Worm (Caenorhabditis elegans) whole organism, L4 larva: ENCODE data around the gene sms-2.

Source experiments
- D1046.2 ChIP-seq: fragments of 200-800 bp; sonication (Bioruptor generic); IDR thresholded peaks from 2 replicates; pipeline ENCODE4 v1.3.6; 2022; ENCODE audit warnings: missing genetic modification characterization, missing compliant biosample characterization
- F10B5.3 ChIP-seq: sonication (generic microtip); optimal IDR thresholded peaks from 2 replicates; lab custom pipeline; 2016; ENCODE audit warnings: mild to moderate bottlenecking, missing genetic modification characterization, missing compliant biosample characterization
- F26F4.8 ChIP-seq: fragments of 200-800 bp; sonication (Bioruptor generic); conservative IDR thresholded peaks from 2 replicates; pipeline ENCODE4 v1.3.6; 2022; ENCODE audit warnings: missing genetic modification characterization, missing compliant biosample characterization
- F44E2.7 ChIP-seq: fragments of 200-800 bp; sonication (Bioruptor generic); IDR thresholded peaks from 2 replicates; pipeline ENCODE4 v2.1.2; 2022; ENCODE audit warnings: missing genetic modification characterization, missing compliant biosample characterization
- T26A8.4 ChIP-seq: fragments of 200-800 bp; sonication (Bioruptor generic); IDR thresholded peaks from 2 replicates; pipeline ENCODE4 v1.3.6; 2022; ENCODE audit warnings: missing genetic modification characterization, missing compliant biosample characterization
- ZK337.2 ChIP-seq: fragments of 200-800 bp; sonication (Bioruptor generic); IDR thresholded peaks from 2 replicates; pipeline ENCODE4 v1.3.6; 2022; ENCODE audit warnings: missing genetic modification reagents, missing genetic modification characterization, missing compliant biosample characterization
- aha-1 ChIP-seq: fragments of 150-350 bp; peaks from one replicate; lab custom pipeline; 2014; ENCODE audit warnings: missing biosample characterization, missing genetic modification characterization
- ceh-20 ChIP-seq: fragments of 200-800 bp; sonication (Bioruptor generic); IDR thresholded peaks from 2 replicates; pipeline ENCODE4 v1.3.6; 2022; ENCODE audit warnings: missing genetic modification reagents, missing genetic modification characterization, missing compliant biosample characterization
- ceh-32 ChIP-seq: sonication (generic microtip); optimal IDR thresholded peaks from 2 replicates; lab custom pipeline; 2016; ENCODE audit warnings: mild to moderate bottlenecking, missing genetic modification characterization, missing compliant biosample characterization; ENCODE audit not compliant: poor library complexity
- ceh-62 ChIP-seq: sonication (generic microtip); optimal IDR thresholded peaks from 2 replicates; lab custom pipeline; 2017; ENCODE audit warnings: missing biosample characterization, missing genetic modification characterization
- ceh-82 ChIP-seq: sonication (generic microtip); optimal IDR thresholded peaks from 2 replicates; lab custom pipeline; 2017; ENCODE audit warnings: missing biosample characterization, missing genetic modification characterization
- ces-1 ChIP-seq: fragments of 150-350 bp; sonication (generic microtip); optimal IDR thresholded peaks from 4 replicates; lab custom pipeline; 2014; ENCODE audit warnings: missing biosample characterization, missing genetic modification reagents, missing genetic modification characterization
- ctbp-1 ChIP-seq: fragments of 200-800 bp; sonication (Bioruptor generic); IDR thresholded peaks from 2 replicates; pipeline ENCODE4 v1.3.6; 2022; ENCODE audit warnings: missing genetic modification reagents, missing genetic modification characterization, missing compliant biosample characterization
- daf-8 ChIP-seq: fragments of 200-800 bp; sonication (Bioruptor generic); IDR thresholded peaks from 2 replicates; pipeline ENCODE4 v1.3.6; 2022; ENCODE audit warnings: missing genetic modification characterization, missing compliant biosample characterization
- dmd-6 ChIP-seq: fragments of 200-800 bp; sonication (Bioruptor generic); IDR thresholded peaks from 2 replicates; pipeline ENCODE4 v1.3.6; 2022; ENCODE audit warnings: missing genetic modification reagents, missing genetic modification characterization, missing compliant biosample characterization
- dmd-8 ChIP-seq: fragments of 200-800 bp; sonication (Bioruptor generic); IDR thresholded peaks from 2 replicates; pipeline ENCODE4 v1.3.6; 2022; ENCODE audit warnings: missing genetic modification characterization, missing compliant biosample characterization
- dpl-1 ChIP-seq: fragments of 150-350 bp; optimal IDR thresholded peaks from 2 replicates; lab custom pipeline; 2014; ENCODE audit warnings: missing biosample characterization, missing genetic modification reagents, missing genetic modification characterization
- fos-1 ChIP-seq: fragments of 150-350 bp; optimal IDR thresholded peaks from 2 replicates; lab custom pipeline; 2014; ENCODE audit warnings: missing biosample characterization, missing genetic modification characterization
- gei-8 ChIP-seq: fragments of 200-800 bp; sonication (Bioruptor generic); optimal IDR thresholded peaks from 2 replicates; lab custom pipeline; 2018; ENCODE audit warnings: mild to moderate bottlenecking, missing genetic modification characterization, missing compliant biosample characterization
- hif-1 ChIP-seq, 2 experiments: sonication (generic microtip); optimal IDR thresholded peaks; 2 replicates each; lab custom pipeline; 2016 to 2017; ENCODE audit warnings: missing compliant biosample characterization in 2 of 2, missing genetic modification characterization in 2 of 2, missing genetic modification reagents in 2 of 2, missing genotype in 2 of 2, mild to moderate bottlenecking in 1 of 2
- hlh-11 ChIP-seq: fragments of 200-800 bp; sonication (Bioruptor generic); optimal IDR thresholded peaks from 2 replicates; lab custom pipeline; 2018; ENCODE audit warnings: mild to moderate bottlenecking, missing genetic modification characterization, missing compliant biosample characterization
- hmg-1.1 ChIP-seq: fragments of 200-800 bp; sonication (Bioruptor generic); IDR thresholded peaks from 2 replicates; pipeline ENCODE4 v1.3.6; 2022; ENCODE audit warnings: missing genetic modification reagents, missing genetic modification characterization, missing compliant biosample characterization
- lin-1 ChIP-seq: fragments of 200-800 bp; sonication (Bioruptor generic); IDR thresholded peaks from 2 replicates; pipeline ENCODE4 v1.3.6; 2022; ENCODE audit warnings: missing genetic modification reagents, missing genetic modification characterization, missing compliant biosample characterization
- lin-15B ChIP-seq: fragments of 150-350 bp; sonication (generic microtip); optimal IDR thresholded peaks from 3 replicates; lab custom pipeline; 2014; ENCODE audit warnings: missing biosample characterization, missing genetic modification characterization
- lin-29 ChIP-seq: fragments of 200-800 bp; sonication (Bioruptor generic); IDR thresholded peaks from 2 replicates; pipeline ENCODE4 v1.3.6; 2022; ENCODE audit warnings: missing genetic modification reagents, missing genetic modification characterization, missing compliant biosample characterization
- lin-38 ChIP-seq: fragments of 200-800 bp; sonication (Bioruptor generic); IDR thresholded peaks from 2 replicates; pipeline ENCODE4 v1.3.6; 2022; ENCODE audit warnings: missing genetic modification reagents, missing genetic modification characterization, missing compliant biosample characterization
- lin-39 ChIP-seq: fragments of 150-350 bp; optimal IDR thresholded peaks from 2 replicates; lab custom pipeline; 2014; ENCODE audit warnings: missing biosample characterization, missing genetic modification reagents, missing genetic modification characterization
- lir-3 ChIP-seq: sonication (generic microtip); optimal IDR thresholded peaks from 2 replicates; lab custom pipeline; 2016; ENCODE audit warnings: mild to moderate bottlenecking, missing genetic modification characterization, missing compliant biosample characterization
- madf-5 ChIP-seq, 2 experiments: fragments of 200-800 bp; sonication (Bioruptor generic); IDR thresholded peaks; 2 replicates each; pipeline ENCODE4 v1.3.6; 2022; ENCODE audit warnings: missing compliant biosample characterization in 2 of 2, missing genetic modification characterization in 2 of 2
- mdl-1 ChIP-seq, 2 experiments: fragments of 150-350 bp in 1 of 2; sonication (generic microtip) in 1 of 2; optimal IDR thresholded peaks; 2 replicates each; lab custom pipeline; 2014 to 2017; ENCODE audit warnings: missing biosample characterization in 2 of 2, missing genetic modification characterization in 2 of 2
- mdt-29 ChIP-seq: fragments of 200-800 bp; sonication (Bioruptor generic); IDR thresholded peaks from 2 replicates; pipeline ENCODE4 v1.3.6; 2022; ENCODE audit warnings: missing genetic modification reagents, missing genetic modification characterization, missing compliant biosample characterization
- mxl-2 ChIP-seq: fragments of 200-800 bp; sonication (Bioruptor generic); conservative IDR thresholded peaks from 2 replicates; pipeline ENCODE4 v1.3.6; 2022; ENCODE audit warnings: missing genetic modification reagents, missing genetic modification characterization, missing compliant biosample characterization
- mxl-3 ChIP-seq: fragments of 200-800 bp; sonication (Bioruptor generic); optimal IDR thresholded peaks from 2 replicates; lab custom pipeline; 2018; ENCODE audit warnings: mild to moderate bottlenecking, missing genetic modification characterization, missing compliant biosample characterization
- nhr-102 ChIP-seq: sonication (generic microtip); optimal IDR thresholded peaks from 2 replicates; lab custom pipeline; 2016; ENCODE audit warnings: mild to moderate bottlenecking, missing genetic modification characterization, moderate library complexity, missing compliant biosample characterization
- nhr-11 ChIP-seq: fragments of 150-350 bp; optimal IDR thresholded peaks from 2 replicates; lab custom pipeline; 2014; ENCODE audit warnings: missing biosample characterization, missing genetic modification characterization
- nhr-28 ChIP-seq: fragments of 150-350 bp; optimal IDR thresholded peaks from 2 replicates; lab custom pipeline; 2014; ENCODE audit warnings: missing biosample characterization, missing genetic modification characterization
- nhr-6 ChIP-seq: fragments of 150-350 bp; optimal IDR thresholded peaks from 2 replicates; lab custom pipeline; 2014; ENCODE audit warnings: missing biosample characterization, missing genetic modification characterization
- nhr-77 ChIP-seq: fragments of 150-350 bp; optimal IDR thresholded peaks from 2 replicates; lab custom pipeline; 2014; ENCODE audit warnings: missing biosample characterization, missing genetic modification characterization
- php-3 ChIP-seq: fragments of 200-800 bp; sonication (Bioruptor generic); IDR thresholded peaks from 2 replicates; pipeline ENCODE4 v1.3.6; 2022; ENCODE audit warnings: missing genetic modification reagents, missing genetic modification characterization, missing compliant biosample characterization
- rbr-2 ChIP-seq: sonication (generic microtip); optimal IDR thresholded peaks from 2 replicates; lab custom pipeline; 2016; ENCODE audit warnings: missing genotype, missing genetic modification characterization, missing compliant biosample characterization
- saeg-2 ChIP-seq: fragments of 200-800 bp; sonication (Bioruptor generic); IDR thresholded peaks from 2 replicates; pipeline ENCODE4 v1.3.6; 2022; ENCODE audit warnings: missing genetic modification reagents, missing genetic modification characterization, missing compliant biosample characterization
- skn-1 ChIP-seq: fragments of 150-350 bp; optimal IDR thresholded peaks from 2 replicates; lab custom pipeline; 2014; ENCODE audit warnings: missing biosample characterization, missing genetic modification characterization
- snpc-1.2 ChIP-seq: fragments of 200-800 bp; sonication (Bioruptor generic); IDR thresholded peaks from 2 replicates; pipeline ENCODE4 v1.3.6; 2022; ENCODE audit warnings: missing genetic modification reagents, missing genetic modification characterization, missing compliant biosample characterization
- snpc-4 ChIP-seq: fragments of 150-350 bp; optimal IDR thresholded peaks from 2 replicates; lab custom pipeline; 2014; ENCODE audit warnings: missing biosample characterization, missing genetic modification characterization
- spr-1 ChIP-seq: sonication (generic microtip); optimal IDR thresholded peaks from 2 replicates; lab custom pipeline; 2016; ENCODE audit warnings: mild to moderate bottlenecking, missing genetic modification characterization, missing compliant biosample characterization
- spr-3 ChIP-seq: fragments of 200-800 bp; sonication (Bioruptor generic); optimal IDR thresholded peaks from 2 replicates; lab custom pipeline; 2018; ENCODE audit warnings: mild to moderate bottlenecking, missing genetic modification characterization, missing compliant biosample characterization
- tag-97 ChIP-seq: fragments of 200-800 bp; sonication (Bioruptor generic); IDR thresholded peaks from 2 replicates; pipeline ENCODE4 v1.3.6; 2022; ENCODE audit warnings: missing genetic modification characterization, missing compliant biosample characterization
- unc-39 ChIP-seq: sonication (generic microtip); optimal IDR thresholded peaks from 2 replicates; lab custom pipeline; 2017; ENCODE audit warnings: missing biosample characterization, missing genetic modification characterization
- vab-7 ChIP-seq: fragments of 200-800 bp; sonication (Bioruptor generic); IDR thresholded peaks from 2 replicates; pipeline ENCODE4 v1.3.6; 2022; ENCODE audit warnings: missing genetic modification reagents, missing genetic modification characterization, missing compliant biosample characterization
- zfp-3 ChIP-seq: fragments of 200-800 bp; sonication (Bioruptor generic); conservative IDR thresholded peaks from 2 replicates; pipeline ENCODE4 v1.3.6; 2022; ENCODE audit warnings: missing genetic modification reagents, missing genetic modification characterization, missing compliant biosample characterization
- zip-11 ChIP-seq: fragments of 200-800 bp; sonication (Bioruptor generic); IDR thresholded peaks from 2 replicates; pipeline ENCODE4 v1.3.6; 2022; ENCODE audit warnings: missing genetic modification characterization, missing compliant biosample characterization

sms-2 gene

DNA sequence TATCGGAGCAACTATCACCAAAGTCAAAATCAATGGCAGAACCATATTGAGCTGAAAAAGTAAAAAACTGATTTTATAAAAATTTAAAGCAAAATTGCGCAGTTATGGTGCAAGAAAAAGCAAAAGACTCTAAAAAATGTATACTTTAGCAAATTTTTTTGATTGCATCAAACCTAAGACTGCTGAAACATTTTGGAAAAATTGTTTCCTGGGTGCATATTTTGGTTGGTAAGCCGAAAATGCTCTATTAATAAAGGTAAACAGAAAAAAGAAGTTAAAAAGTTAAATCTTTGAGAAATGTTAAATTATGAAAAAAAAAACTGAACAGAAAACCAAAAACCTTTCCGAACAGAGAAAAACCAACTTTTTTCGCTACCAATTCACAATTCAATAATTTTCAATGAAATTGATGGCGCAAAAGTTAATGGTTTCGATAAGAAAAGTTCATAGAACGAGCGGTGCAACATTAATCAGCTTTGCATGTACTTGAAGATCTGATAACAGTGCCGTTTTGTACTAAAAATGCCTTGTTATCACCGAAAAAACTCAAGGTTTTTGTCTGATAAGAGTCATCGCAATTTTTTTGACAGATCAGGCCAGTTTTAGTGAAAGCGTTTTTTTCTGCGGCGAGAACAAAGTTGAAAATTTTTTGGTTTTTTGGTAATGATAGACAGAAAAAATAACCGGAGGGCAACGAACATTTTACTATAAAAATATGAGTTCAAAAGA lies 29.4 kb upstream of the sms-2 start, which contains the start of gene abhd-3.2 (continued):
- TF ChIP-seq D1046.2, result no peak
- peak; percentile 74 for TF ChIP-seq nhr-6 (tag; lab: Kevin White, UChicago)
- TF ChIP-seq nhr-28, result peak; percentile 93
- TF ChIP-seq snpc-1.2, result no peak
- no peak for TF ChIP-seq madf-5 (GFP tag; IDR thresholded peaks at IDR 0.05; lab: Robert Waterston, UW)
- no peak for TF ChIP-seq dpl-1 (GFP tag; lab: Kevin White, UChicago)
- peak; percentile 65; the same call in 1 of the 2 replicates for TF ChIP-seq saeg-2 (GFP tag; lab: Robert Waterston, UW)
- peak; percentile 87 for TF ChIP-seq ceh-20 (GFP tag; lab: Robert Waterston, UW)
- no peak for TF ChIP-seq spr-1
- no peak for TF ChIP-seq tag-97 (GFP tag; lab: Robert Waterston, UW)
- peak; percentile 98 for TF ChIP-seq php-3 (GFP tag; lab: Robert Waterston, UW)
- TF ChIP-seq lin-29 (GFP tag; lab: Robert Waterston, UW), result no peak
- no peak for TF ChIP-seq rbr-2 (tag; lab: Kevin White, UChicago)
- no peak for TF ChIP-seq ceh-82 (tag; lab: Kevin White, UChicago)
- TF ChIP-seq gei-8, result peak; percentile 24
- TF ChIP-seq nhr-102 (tag; lab: Kevin White, UChicago), result peak; percentile 61
- no peak for TF ChIP-seq mxl-2 (GFP tag; lab: Robert Waterston, UW)
- TF ChIP-seq hlh-11 (tag; lab: Kevin White, UChicago), result peak; percentile 93
- no peak for TF ChIP-seq unc-39 (tag; lab: Kevin White, UChicago)
- no peak for TF ChIP-seq aha-1 (tag; lab: Kevin White, UChicago)
- peak; percentile 79; the same call in 1 of the 2 replicates for TF ChIP-seq lin-1 (GFP tag; lab: Robert Waterston, UW)
- no peak for TF ChIP-seq nhr-11
- TF ChIP-seq lin-15B (tag; lab: Kevin White, UChicago), result no peak
- TF ChIP-seq ZK337.2 (GFP tag; lab: Robert Waterston, UW), result no peak
- TF ChIP-seq F26F4.8 (GFP tag; lab: Robert Waterston, UW), result no peak
- 0 out of 2 replicates have a peak, but pooled peaks have one; percentile 10 for TF ChIP-seq lin-38
- no peak for TF ChIP-seq fos-1 (tag; lab: Kevin White, UChicago)
- TF ChIP-seq ceh-32, result no peak
- TF ChIP-seq zfp-3 (GFP tag; lab: Robert Waterston, UW), result no peak
- peak; percentile 85 for TF ChIP-seq nhr-77 (tag; lab: Kevin White, UChicago)
- no peak for TF ChIP-seq zip-11 (GFP tag; lab: Robert Waterston, UW)
- TF ChIP-seq spr-3 (GFP tag; lab: Kevin White, UChicago), result no peak
- TF ChIP-seq F10B5.3 (tag; lab: Kevin White, UChicago), result no peak
- no peak for TF ChIP-seq ceh-62 (tag; lab: Kevin White, UChicago)
- no peak for TF ChIP-seq T26A8.4 (GFP tag; lab: Robert Waterston, UW)
- no peak for TF ChIP-seq vab-7 (GFP tag; lab: Robert Waterston, UW)
- no peak for TF ChIP-seq ctbp-1
- peak; percentile 98 for TF ChIP-seq dmd-6
- no peak for TF ChIP-seq snpc-4 (tag; lab: Kevin White, UChicago)
- TF ChIP-seq hmg-1.1 (GFP tag; lab: Robert Waterston, UW), result no peak
- TF ChIP-seq lir-3 (tag; lab: Kevin White, UChicago), result no peak
- TF ChIP-seq skn-1 (tag; lab: Kevin White, UChicago), result no peak
- TF ChIP-seq mxl-3 (GFP tag; lab: Kevin White, UChicago), result peak; percentile 53
- no peak for TF ChIP-seq daf-8
- peak in 1 of 2 experiments; percentile 56 for TF ChIP-seq mdl-1 (tag; optimal IDR thresholded peaks at IDR 0.05; lab: Kevin White, UChicago)
- TF ChIP-seq mdt-29 (GFP tag; lab: Robert Waterston, UW), result no peak
- no peak for TF ChIP-seq F44E2.7 (GFP tag; lab: Robert Waterston, UW)
- no peak for TF ChIP-seq dmd-8
- no peak for TF ChIP-seq lin-39 (tag; lab: Kevin White, UChicago)
- no peak for TF ChIP-seq hif-1 (tag; optimal IDR thresholded peaks at IDR 0.05; lab: Kevin White, UChicago)
- no peak for TF ChIP-seq ces-1 (GFP tag; lab: Kevin White, UChicago)
